Fruit fly (Drosophila melanogaster): Measurements from ENCODE around the gene Cmpk.

Cmpk gene

dm6 chr3R:26010628-26011027 is 44.6 kb downstream of the Cmpk start (continued):
- no peak for TF ChIP-seq CG10669 (GFP tag; optimal IDR thresholded peaks at IDR 0.05)
- TF ChIP-seq CG8632 (GFP tag; optimal IDR thresholded peaks at IDR 0.05) = no peak
- peak; percentile 37 for TF ChIP-seq fkh (GFP tag; optimal IDR thresholded peaks at IDR 0.05)
- no peak for TF ChIP-seq CG8119 (GFP tag; IDR thresholded peaks at IDR 0.05)
- TF ChIP-seq CG34406 (GFP tag; optimal IDR thresholded peaks at IDR 0.05) = no peak
- TF ChIP-seq CG9139 (GFP tag; optimal IDR thresholded peaks at IDR 0.05) = no peak
- no peak for TF ChIP-seq CG6792 (GFP tag; optimal IDR thresholded peaks at IDR 0.05)
- no peak for TF ChIP-seq dac (GFP tag; optimal IDR thresholded peaks at IDR 0.05)
- TF ChIP-seq fd85E (GFP tag; optimal IDR thresholded peaks at IDR 0.05) = no peak
- TF ChIP-seq CG11762 (GFP tag; optimal IDR thresholded peaks at IDR 0.05; ENCODE audit: insufficient read depth) = no peak
- TF ChIP-seq topi (GFP tag; optimal IDR thresholded peaks at IDR 0.05) = no peak
- TF ChIP-seq fd59A (GFP tag; optimal IDR thresholded peaks at IDR 0.05) = no peak
- no peak for TF ChIP-seq Sox15 (GFP tag; optimal IDR thresholded peaks at IDR 0.05)
- TF ChIP-seq ss (GFP tag; optimal IDR thresholded peaks at IDR 0.05) = peak; percentile 36 to 86
- no peak for TF ChIP-seq Eip75B (GFP tag; optimal IDR thresholded peaks at IDR 0.05)
- TF ChIP-seq Sox14 (GFP tag; optimal IDR thresholded peaks at IDR 0.05) = no peak
- no peak for TF ChIP-seq cyc (GFP tag; optimal IDR thresholded peaks at IDR 0.05)
- no peak for TF ChIP-seq achi (GFP tag; optimal IDR thresholded peaks at IDR 0.05)
- no peak for TF ChIP-seq CG3032 (tag; optimal IDR thresholded peaks at IDR 0.05)
- no peak for TF ChIP-seq OdsH (GFP tag; optimal IDR thresholded peaks at IDR 0.05)
- no peak for TF ChIP-seq CG16779 (tag; optimal IDR thresholded peaks at IDR 0.05)
- TF ChIP-seq Gug (GFP tag; IDR thresholded peaks at IDR 0.05) = no peak
- TF ChIP-seq CG32006 (GFP tag; optimal IDR thresholded peaks at IDR 0.05) = no peak
- TF ChIP-seq CG15336 (GFP tag; IDR thresholded peaks at IDR 0.05) = no peak
- TF ChIP-seq Ets96B (tag; optimal IDR thresholded peaks at IDR 0.05) = no peak
- no peak for TF ChIP-seq Eip93F (GFP tag; optimal IDR thresholded peaks at IDR 0.05)

- peak; percentile 36 for TF ChIP-seq Eip78C (GFP tag)
- no peak for TF ChIP-seq CG10669 (GFP tag; optimal IDR thresholded peaks at IDR 0.05)
Observed at dm6 chr3R:26009766-26010414, 45.3 kb downstream of the Cmpk start.

- TF ChIP-seq spab (GFP tag; optimal IDR thresholded peaks at IDR 0.05) (peak; percentile 98), CG6276 (GFP tag; optimal IDR thresholded peaks at IDR 0.05) (peak; percentile 93), fkh (GFP tag; optimal IDR thresholded peaks at IDR 0.05) (no peak), CG34406 (GFP tag; optimal IDR thresholded peaks at IDR 0.05) (peak; percentile 97), Sox15 (GFP tag; optimal IDR thresholded peaks at IDR 0.05) (peak; percentile 93), Ets96B (tag; optimal IDR thresholded peaks at IDR 0.05) (peak; percentile 99), net (GFP tag; optimal IDR thresholded peaks at IDR 0.05) (peak; percentile 96), Ets21C (GFP tag; optimal IDR thresholded peaks at IDR 0.05) (peak; percentile 95), CG15336 (GFP tag; IDR thresholded peaks at IDR 0.05) (peak; percentile 96), CG8119 (GFP tag; IDR thresholded peaks at IDR 0.05) (peak; percentile 97), Eip75B (GFP tag; optimal IDR thresholded peaks at IDR 0.05) (peak; percentile 98), CG16779 (tag; optimal IDR thresholded peaks at IDR 0.05) (peak; percentile 93), CG4318 (GFP tag; optimal IDR thresholded peaks at IDR 0.05) (peak; percentile 93), acj6 (GFP tag; optimal IDR thresholded peaks at IDR 0.05) (peak; percentile 98), Smox (GFP tag; optimal IDR thresholded peaks at IDR 0.05) (peak; percentile 97), CG8632 (GFP tag; optimal IDR thresholded peaks at IDR 0.05) (peak; percentile 97), CG11762 (GFP tag; optimal IDR thresholded peaks at IDR 0.05; ENCODE audit: insufficient read depth) (peak; percentile 96), Eip93F (GFP tag; optimal IDR thresholded peaks at IDR 0.05) (peak; percentile 96), svp (GFP tag) (peak; percentile 99), CG11294 (GFP tag; IDR thresholded peaks at IDR 0.05) (peak; percentile 81), Sox14 (GFP tag; optimal IDR thresholded peaks at IDR 0.05) (peak; percentile 98), lz (GFP tag; optimal IDR thresholded peaks at IDR 0.05) (peak; percentile 97), OdsH (GFP tag; optimal IDR thresholded peaks at IDR 0.05) (peak; percentile 97), Lpt (GFP tag; optimal IDR thresholded peaks at IDR 0.05) (peak; percentile 95), salr (GFP tag; optimal IDR thresholded peaks at IDR 0.05) (peak; percentile 96 to 97), CG31627 (GFP tag; optimal IDR thresholded peaks at IDR 0.05) (peak; percentile 98), CG1621 (tag; optimal IDR thresholded peaks at IDR 0.05) (peak; percentile 96), CG6854 (GFP tag; optimal IDR thresholded peaks at IDR 0.05) (peak; percentile 82), ss (GFP tag; optimal IDR thresholded peaks at IDR 0.05) (peak; percentile 94 to 98), fd59A (GFP tag; optimal IDR thresholded peaks at IDR 0.05) (peak; percentile 98), Met (GFP tag; optimal IDR thresholded peaks at IDR 0.05) (peak; percentile 99), CG7368 (GFP tag; optimal IDR thresholded peaks at IDR 0.05) (peak; percentile 95), Eip78C (GFP tag) (peak; percentile 100)
Observed at dm6 chr3R:26008892-26009539, 46.2 kb downstream of the Cmpk start.

Data from whole organism, prepupa.